Worm (Caenorhabditis elegans) whole organism, late embryonic: ENCODE results near the gene gar-2.

Experiments
- C08G9.2 ChIP-seq: sonication (generic microtip); optimal IDR thresholded peaks from 2 replicates; lab custom pipeline; 2016; ENCODE audit warnings: mild to moderate bottlenecking, missing genetic modification characterization, moderate library complexity, missing compliant biosample characterization
- C38D4.7 ChIP-seq: fragments of 200-800 bp; sonication (Bioruptor generic); optimal IDR thresholded peaks from 2 replicates; lab custom pipeline; 2018; ENCODE audit warnings: mild to moderate bottlenecking, missing genetic modification characterization, moderate library complexity, missing compliant biosample characterization
- F13H6.1 ChIP-seq: sonication (generic microtip); optimal IDR thresholded peaks from 2 replicates; lab custom pipeline; 2016; ENCODE audit warnings: missing genetic modification characterization, missing compliant biosample characterization
- K02D7.2 ChIP-seq: sonication (generic microtip); optimal IDR thresholded peaks from 2 replicates; lab custom pipeline; 2017; ENCODE audit warnings: mild to moderate bottlenecking, missing genetic modification characterization, missing compliant biosample characterization
- T23F11.4 ChIP-seq: fragments of 200-800 bp; sonication (Bioruptor generic); optimal IDR thresholded peaks from 2 replicates; lab custom pipeline; 2018; ENCODE audit warnings: mild to moderate bottlenecking, missing genetic modification characterization, missing compliant biosample characterization
- ahr-1 ChIP-seq: sonication (generic microtip); optimal IDR thresholded peaks from 2 replicates; lab custom pipeline; 2016; ENCODE audit warnings: missing genetic modification characterization, missing compliant biosample characterization
- ama-1 ChIP-seq: fragments of 150-350 bp; optimal IDR thresholded peaks from 2 replicates; lab custom pipeline; 2014
- ceh-14 ChIP-seq: sonication (generic microtip); optimal IDR thresholded peaks from 2 replicates; lab custom pipeline; 2016; ENCODE audit warnings: missing genotype, missing genetic modification characterization, missing compliant biosample characterization
- ceh-18 ChIP-seq: sonication (generic microtip); optimal IDR thresholded peaks from 2 replicates; lab custom pipeline; 2016; ENCODE audit warnings: missing genetic modification characterization, missing compliant biosample characterization
- ceh-19 ChIP-seq: fragments of 200-800 bp; sonication (Bioruptor generic); optimal IDR thresholded peaks from 2 replicates; lab custom pipeline; 2018; ENCODE audit warnings: mild to moderate bottlenecking, missing genetic modification characterization, missing compliant biosample characterization
- ceh-22 ChIP-seq: sonication (generic microtip); optimal IDR thresholded peaks from 2 replicates; lab custom pipeline; 2017; ENCODE audit warnings: missing biosample characterization, missing genetic modification characterization
- ceh-31 ChIP-seq: sonication (generic microtip); optimal IDR thresholded peaks from 2 replicates; lab custom pipeline; 2016; ENCODE audit warnings: missing genetic modification characterization, missing compliant biosample characterization
- ceh-45 ChIP-seq: fragments of 200-800 bp; sonication (Bioruptor generic); IDR thresholded peaks from 2 replicates; pipeline ENCODE4 v1.3.6; 2022; ENCODE audit warnings: missing genetic modification reagents, missing genetic modification characterization, missing compliant biosample characterization
- ceh-9 ChIP-seq: sonication (generic microtip); optimal IDR thresholded peaks from 2 replicates; lab custom pipeline; 2016; ENCODE audit warnings: mild to moderate bottlenecking, missing genetic modification characterization, inconsistent platforms, missing compliant biosample characterization
- elt-2 ChIP-seq: sonication (generic microtip); optimal IDR thresholded peaks from 2 replicates; lab custom pipeline; 2016; ENCODE audit warnings: missing genetic modification reagents, missing genetic modification characterization, missing compliant biosample characterization
- elt-4 ChIP-seq: sonication (generic microtip); optimal IDR thresholded peaks from 2 replicates; lab custom pipeline; 2016; ENCODE audit warnings: missing genetic modification characterization, missing compliant biosample characterization
- hlh-13 ChIP-seq: fragments of 200-800 bp; sonication (Bioruptor generic); optimal IDR thresholded peaks from 2 replicates; lab custom pipeline; 2018; ENCODE audit warnings: mild to moderate bottlenecking, missing genetic modification characterization, missing compliant biosample characterization
- hlh-30 ChIP-seq: sonication (generic microtip); optimal IDR thresholded peaks from 2 replicates; lab custom pipeline; 2017; ENCODE audit warnings: antibody characterized with exemption, missing genetic modification characterization, missing compliant biosample characterization; ENCODE audit not compliant: insufficient read depth
- hlh-6 ChIP-seq: sonication (generic microtip); optimal IDR thresholded peaks from 2 replicates; lab custom pipeline; 2016; ENCODE audit warnings: missing genotype, missing genetic modification characterization, missing compliant biosample characterization
- lim-6 ChIP-seq: sonication (generic microtip); optimal IDR thresholded peaks from 2 replicates; lab custom pipeline; 2016; ENCODE audit warnings: missing genetic modification characterization, missing compliant biosample characterization
- madf-2 ChIP-seq: sonication (generic microtip); optimal IDR thresholded peaks from 2 replicates; lab custom pipeline; 2017; ENCODE audit warnings: missing genetic modification characterization, missing compliant biosample characterization
- nfya-1 ChIP-seq: sonication (generic microtip); optimal IDR thresholded peaks from 2 replicates; lab custom pipeline; 2017; ENCODE audit warnings: missing genetic modification characterization, mild to moderate bottlenecking, missing compliant biosample characterization, antibody characterized with exemption, moderate library complexity
- nhr-232 ChIP-seq: sonication (generic microtip); optimal IDR thresholded peaks from 2 replicates; lab custom pipeline; 2016; ENCODE audit warnings: missing genetic modification characterization, missing compliant biosample characterization
- pag-3 ChIP-seq: sonication (generic microtip); optimal IDR thresholded peaks from 2 replicates; lab custom pipeline; 2016; ENCODE audit warnings: missing compliant biosample characterization, missing genetic modification characterization, borderline replicate concordance
- pat-9 ChIP-seq: fragments of 200-800 bp; sonication (Bioruptor generic); optimal IDR thresholded peaks from 2 replicates; lab custom pipeline; 2018; ENCODE audit warnings: mild to moderate bottlenecking, missing genetic modification characterization, moderate library complexity, missing compliant biosample characterization
- pha-2 ChIP-seq: sonication (generic microtip); optimal IDR thresholded peaks from 2 replicates; lab custom pipeline; 2017; ENCODE audit warnings: mild to moderate bottlenecking, missing genetic modification characterization, missing compliant biosample characterization
- pha-4 ChIP-seq: fragments of 150-350 bp; optimal IDR thresholded peaks from 2 replicates; lab custom pipeline; 2018; ENCODE audit warnings: missing biosample characterization, missing genetic modification reagents, missing genetic modification characterization
- pros-1 ChIP-seq: fragments of 150-350 bp; optimal IDR thresholded peaks from 2 replicates; lab custom pipeline; 2014; ENCODE audit warnings: missing biosample characterization, missing genetic modification reagents, missing genetic modification characterization
- sdc-2 ChIP-seq: sonication (generic microtip); optimal IDR thresholded peaks from 2 replicates; lab custom pipeline; 2016; ENCODE audit warnings: missing genotype, missing genetic modification characterization, missing compliant biosample characterization
- sox-2 ChIP-seq: fragments of 200-800 bp; sonication (Bioruptor generic); IDR thresholded peaks from 2 replicates; pipeline ENCODE4 v1.3.6; 2022; ENCODE audit warnings: missing genetic modification reagents, missing genetic modification characterization, missing compliant biosample characterization
- syd-9 ChIP-seq: sonication (generic microtip); optimal IDR thresholded peaks from 2 replicates; lab custom pipeline; 2016; ENCODE audit warnings: mild to moderate bottlenecking, missing genetic modification characterization, moderate library complexity, missing compliant biosample characterization
- unc-55 ChIP-seq: sonication (generic microtip); optimal IDR thresholded peaks from 2 replicates; lab custom pipeline; 2017; ENCODE audit warnings: missing biosample characterization, missing genetic modification reagents, missing genetic modification characterization
- unc-86 ChIP-seq: sonication (generic microtip); optimal IDR thresholded peaks from 2 replicates; lab custom pipeline; 2016; ENCODE audit warnings: missing genetic modification characterization, missing compliant biosample characterization
- ztf-16 ChIP-seq: sonication (generic microtip); optimal IDR thresholded peaks from 2 replicates; lab custom pipeline; 2017; ENCODE audit warnings: missing genetic modification characterization, missing compliant biosample characterization

The gar-2 gene

ce11 chrIII:6358704-6359103 lies 49.5 kb downstream of the gar-2 start:
- TF ChIP-seq ceh-19 (GFP tag; lab: Kevin White, UChicago), result no peak
- no peak for TF ChIP-seq F13H6.1 (tag; lab: Kevin White, UChicago)
- TF ChIP-seq sox-2 (GFP tag; lab: Robert Waterston, UW), result no peak
- no peak for TF ChIP-seq C08G9.2 (tag; lab: Kevin White, UChicago)
- TF ChIP-seq ceh-45 (GFP tag; lab: Robert Waterston, UW), result no peak
- no peak for TF ChIP-seq ceh-31 (tag; lab: Kevin White, UChicago)
- TF ChIP-seq pat-9, result no peak
- TF ChIP-seq nhr-232, result no peak
- no peak for TF ChIP-seq pha-4
- TF ChIP-seq madf-2 (tag; lab: Kevin White, UChicago), result no peak
- TF ChIP-seq ztf-16 (tag; lab: Kevin White, UChicago), result no peak
- TF ChIP-seq nfya-1 (tag; lab: Kevin White, UChicago), result no peak
- no peak for TF ChIP-seq ama-1 (lab: Kevin White, UChicago)
- no peak for TF ChIP-seq hlh-6 (tag; lab: Kevin White, UChicago)
- no peak for TF ChIP-seq ceh-18
- TF ChIP-seq ceh-9, result no peak

- TF ChIP-seq hlh-30 (tag; lab: Kevin White, UChicago) (peak; percentile 2), unc-86 (no peak)
These were observed 50.1 kb downstream of the gar-2 start for ce11 chrIII:6359171-6359854.

- TF ChIP-seq C38D4.7 (no peak), unc-55 (GFP tag; lab: Kevin White, UChicago) (peak; percentile 25), K02D7.2 (tag; lab: Kevin White, UChicago) (no peak), ceh-18 (peak; percentile 34)
These were observed 50.9 kb downstream of the gar-2 start for ce11 chrIII:6360114-6360513.

- TF ChIP-seq ceh-19 (GFP tag; lab: Kevin White, UChicago) (no peak), ceh-14 (tag; lab: Kevin White, UChicago) (no peak), elt-4 (tag; lab: Kevin White, UChicago) (no peak), pag-3 (tag; lab: Kevin White, UChicago) (no peak), T23F11.4 (GFP tag; lab: Kevin White, UChicago) (no peak), syd-9 (tag; lab: Kevin White, UChicago) (no peak), ahr-1 (tag; lab: Kevin White, UChicago) (no peak), pha-2 (tag; lab: Kevin White, UChicago) (no peak), hlh-13 (GFP tag; lab: Kevin White, UChicago) (no peak), ceh-22 (tag; lab: Kevin White, UChicago) (no peak), pros-1 (tag; lab: Kevin White, UChicago) (no peak)
These were observed 51.7 kb downstream of the gar-2 start for ce11 chrIII:6360825-6361224.

ce11 chrIII:6361560-6361959 lies 52.4 kb downstream of the gar-2 start:
- TF ChIP-seq sdc-2 (tag; lab: Kevin White, UChicago) (no peak), elt-2 (tag; lab: Kevin White, UChicago) (peak; percentile 91), lim-6 (no peak), ahr-1 (tag; lab: Kevin White, UChicago) (no peak)
